Worm (Caenorhabditis elegans) whole organism, L1 larva: ENCODE data around the gene bgal-1.

Source experiments
- C04F5.9 ChIP-seq: sonication (generic microtip); optimal IDR thresholded peaks from 2 replicates; lab custom pipeline; 2016; ENCODE audit warnings: missing genetic modification characterization, missing compliant biosample characterization
- C16A3.4 ChIP-seq: fragments of 150-350 bp; optimal IDR thresholded peaks from 2 replicates; lab custom pipeline; 2014; ENCODE audit warnings: missing biosample characterization, missing genetic modification characterization
- Y116A8C.19 ChIP-seq: sonication (generic microtip); optimal IDR thresholded peaks from 2 replicates; lab custom pipeline; 2016; ENCODE audit warnings: missing compliant biosample characterization, missing genetic modification characterization, borderline replicate concordance
- aha-1 ChIP-seq: fragments of 150-350 bp; optimal IDR thresholded peaks from 2 replicates; lab custom pipeline; 2014; ENCODE audit warnings: missing biosample characterization, missing genetic modification characterization
- alr-1 ChIP-seq: fragments of 200-800 bp; sonication (Bioruptor generic); optimal IDR thresholded peaks from 2 replicates; lab custom pipeline; 2018; ENCODE audit warnings: borderline replicate concordance, mild to moderate bottlenecking, missing genetic modification characterization, missing compliant biosample characterization
- aly-2 ChIP-seq: fragments of 150-350 bp; optimal IDR thresholded peaks from 2 replicates; lab custom pipeline; 2014; ENCODE audit warnings: missing biosample characterization, missing genetic modification characterization
- ceh-63 ChIP-seq: fragments of 200-800 bp; sonication (Bioruptor generic); optimal IDR thresholded peaks from 2 replicates; lab custom pipeline; 2018; ENCODE audit warnings: mild to moderate bottlenecking, missing genetic modification characterization, missing compliant biosample characterization
- ceh-8 ChIP-seq: fragments of 200-800 bp; sonication (Bioruptor generic); optimal IDR thresholded peaks from 2 replicates; lab custom pipeline; 2018; ENCODE audit warnings: mild to moderate bottlenecking, missing genetic modification characterization, moderate library complexity, missing compliant biosample characterization
- ceh-82 ChIP-seq, 3 experiments: fragments of 150-350 bp in 1 of 3; sonication (generic microtip) in 2 of 3; optimal IDR thresholded peaks; 2 replicates each; lab custom pipeline; 2014 to 2017; ENCODE audit warnings: missing biosample characterization in 3 of 3, missing genetic modification characterization in 3 of 3
- ceh-88 ChIP-seq: fragments of 200-800 bp; sonication (Bioruptor generic); IDR thresholded peaks from 2 replicates; pipeline ENCODE4 v1.3.6; 2022; ENCODE audit warnings: missing genetic modification characterization, missing compliant biosample characterization
- ces-1 ChIP-seq: fragments of 150-350 bp; optimal IDR thresholded peaks from 2 replicates; lab custom pipeline; 2014; ENCODE audit warnings: missing biosample characterization, missing genetic modification reagents, missing genetic modification characterization
- dpl-1 ChIP-seq, 3 experiments: fragments of 150-350 bp in 2 of 3; sonication (generic microtip) in 1 of 3; optimal IDR thresholded peaks; 2 replicates each; lab custom pipeline; 2014 to 2017; ENCODE audit warnings: missing biosample characterization in 3 of 3, missing genetic modification characterization in 3 of 3, missing genetic modification reagents in 3 of 3
- dsc-1 ChIP-seq: sonication (generic microtip); optimal IDR thresholded peaks from 2 replicates; lab custom pipeline; 2016; ENCODE audit warnings: mild to moderate bottlenecking, missing genetic modification characterization, missing compliant biosample characterization
- efl-1 ChIP-seq, 4 experiments: fragments of 150-350 bp; optimal IDR thresholded peaks in 3 of 4; peaks in 1 of 4; 1 replicate in 1 of 4; 2 replicates in 3 of 4; lab custom pipeline; 2014; ENCODE audit warnings: missing biosample characterization in 2 of 4, missing genetic modification characterization in 2 of 4, missing genetic modification reagents in 2 of 4
- efl-3 ChIP-seq: fragments of 200-800 bp; sonication (Bioruptor generic); optimal IDR thresholded peaks from 2 replicates; lab custom pipeline; 2018; ENCODE audit warnings: mild to moderate bottlenecking, missing genetic modification characterization, missing compliant biosample characterization
- egl-27 ChIP-seq, 2 experiments: fragments of 150-350 bp in 1 of 2; sonication (generic microtip); optimal IDR thresholded peaks; 3 replicates each; lab custom pipeline; 2017 to 2018; ENCODE audit warnings: missing biosample characterization in 2 of 2, missing genetic modification characterization in 2 of 2, missing genetic modification reagents in 2 of 2
- fkh-10 ChIP-seq: sonication (generic microtip); optimal IDR thresholded peaks from 2 replicates; lab custom pipeline; 2017; ENCODE audit warnings: missing biosample characterization, missing genetic modification reagents, missing genetic modification characterization
- fkh-4 ChIP-seq: sonication (generic microtip); optimal IDR thresholded peaks from 2 replicates; lab custom pipeline; 2016; ENCODE audit warnings: missing compliant biosample characterization, missing genetic modification characterization, borderline replicate concordance
- fkh-8 ChIP-seq: sonication (generic microtip); optimal IDR thresholded peaks from 2 replicates; lab custom pipeline; 2016; ENCODE audit warnings: mild to moderate bottlenecking, missing genetic modification characterization, missing compliant biosample characterization
- hlh-17 ChIP-seq: fragments of 200-800 bp; sonication (Bioruptor generic); optimal IDR thresholded peaks from 2 replicates; lab custom pipeline; 2018; ENCODE audit warnings: missing genetic modification characterization, mild to moderate bottlenecking, missing compliant biosample characterization, moderate library complexity, borderline replicate concordance
- hpl-2 ChIP-seq: fragments of 150-350 bp; optimal IDR thresholded peaks from 2 replicates; lab custom pipeline; 2014; ENCODE audit warnings: missing biosample characterization, missing genetic modification reagents, missing genetic modification characterization
- jun-1 ChIP-seq: fragments of 150-350 bp; optimal IDR thresholded peaks from 2 replicates; lab custom pipeline; 2014; ENCODE audit warnings: missing biosample characterization, missing genetic modification reagents, missing genetic modification characterization
- lin-13 ChIP-seq: fragments of 150-350 bp; optimal IDR thresholded peaks from 2 replicates; lab custom pipeline; 2014; ENCODE audit warnings: missing biosample characterization, missing genetic modification reagents, missing genetic modification characterization
- lin-14 ChIP-seq: fragments of 200-800 bp; sonication (Bioruptor generic); optimal IDR thresholded peaks from 2 replicates; lab custom pipeline; 2018; ENCODE audit warnings: mild to moderate bottlenecking, missing genetic modification characterization, moderate library complexity, missing compliant biosample characterization
- lin-35 ChIP-seq, 2 experiments: fragments of 150-350 bp; optimal IDR thresholded peaks; 2 replicates each; lab custom pipeline; 2014; ENCODE audit warnings: missing biosample characterization in 2 of 2, missing genetic modification characterization in 2 of 2, missing genetic modification reagents in 2 of 2
- lin-39 ChIP-seq: fragments of 150-350 bp; optimal IDR thresholded peaks from 2 replicates; lab custom pipeline; 2014; ENCODE audit warnings: missing biosample characterization, missing genetic modification reagents, missing genetic modification characterization
- lir-3 ChIP-seq: sonication (generic microtip); optimal IDR thresholded peaks from 2 replicates; lab custom pipeline; 2016; ENCODE audit warnings: mild to moderate bottlenecking, missing genetic modification characterization, moderate library complexity, missing compliant biosample characterization; ENCODE audit not compliant: poor library complexity
- mdl-1 ChIP-seq, 2 experiments: fragments of 150-350 bp; optimal IDR thresholded peaks; 2 replicates each; lab custom pipeline; 2014 to 2017; ENCODE audit warnings: missing biosample characterization in 2 of 2, missing genetic modification characterization in 2 of 2, inconsistent platforms in 1 of 2
- mep-1 ChIP-seq: fragments of 150-350 bp; optimal IDR thresholded peaks from 2 replicates; lab custom pipeline; 2014; ENCODE audit warnings: missing biosample characterization, missing genetic modification characterization
- nhr-12 ChIP-seq: sonication (generic microtip); optimal IDR thresholded peaks from 2 replicates; lab custom pipeline; 2017; ENCODE audit warnings: missing biosample characterization, missing genetic modification characterization
- nhr-19 ChIP-seq: fragments of 200-800 bp; sonication (Bioruptor generic); conservative IDR thresholded peaks from 2 replicates; pipeline ENCODE4 v1.3.6; 2022; ENCODE audit warnings: missing genetic modification characterization, missing compliant biosample characterization
- nhr-20 ChIP-seq: sonication (generic microtip); optimal IDR thresholded peaks from 2 replicates; lab custom pipeline; 2016; ENCODE audit warnings: mild to moderate bottlenecking, missing genetic modification characterization, missing compliant biosample characterization
- nhr-237 ChIP-seq: fragments of 150-350 bp; optimal IDR thresholded peaks from 2 replicates; lab custom pipeline; 2014; ENCODE audit warnings: missing biosample characterization, missing genetic modification characterization
- nhr-47 ChIP-seq: sonication (generic microtip); optimal IDR thresholded peaks from 2 replicates; lab custom pipeline; 2016; ENCODE audit warnings: mild to moderate bottlenecking, missing genetic modification characterization, moderate library complexity, missing compliant biosample characterization
- nhr-71 ChIP-seq: sonication (generic microtip); optimal IDR thresholded peaks from 2 replicates; lab custom pipeline; 2016; ENCODE audit warnings: mild to moderate bottlenecking, missing genetic modification characterization, moderate library complexity, missing compliant biosample characterization
- nhr-84 ChIP-seq: sonication (generic microtip); optimal IDR thresholded peaks from 2 replicates; lab custom pipeline; 2017; ENCODE audit warnings: missing biosample characterization, missing genetic modification characterization
- nhr-85 ChIP-seq: sonication (generic microtip); peaks from one replicate; lab custom pipeline; 2016; ENCODE audit warnings: missing genetic modification characterization, inconsistent platforms, missing compliant biosample characterization
- nhr-90 ChIP-seq: sonication (generic microtip); optimal IDR thresholded peaks from 2 replicates; lab custom pipeline; 2016; ENCODE audit warnings: mild to moderate bottlenecking, missing genetic modification characterization, missing compliant biosample characterization; ENCODE audit not compliant: poor library complexity
- pax-3 ChIP-seq: fragments of 200-800 bp; sonication (Bioruptor generic); optimal IDR thresholded peaks from 2 replicates; lab custom pipeline; 2018; ENCODE audit warnings: mild to moderate bottlenecking, missing genetic modification characterization, moderate library complexity, missing compliant biosample characterization
- pqm-1 ChIP-seq: sonication (generic microtip); optimal IDR thresholded peaks from 3 replicates; lab custom pipeline; 2017; ENCODE audit warnings: missing biosample characterization, missing genetic modification characterization
- rnt-1 ChIP-seq: sonication (generic microtip); optimal IDR thresholded peaks from 2 replicates; lab custom pipeline; 2016; ENCODE audit warnings: mild to moderate bottlenecking, missing genetic modification characterization, moderate library complexity, missing compliant biosample characterization
- snu-23 ChIP-seq: sonication (generic microtip); optimal IDR thresholded peaks from 2 replicates; lab custom pipeline; 2016; ENCODE audit warnings: missing genetic modification characterization, missing compliant biosample characterization
- sptf-1 ChIP-seq: fragments of 150-350 bp; optimal IDR thresholded peaks from 2 replicates; lab custom pipeline; 2014; ENCODE audit warnings: missing biosample characterization, missing genetic modification characterization
- sup-37 ChIP-seq: fragments of 200-800 bp; sonication (Bioruptor generic); optimal IDR thresholded peaks from 2 replicates; lab custom pipeline; 2018; ENCODE audit warnings: mild to moderate bottlenecking, missing genetic modification characterization, missing compliant biosample characterization
- tbx-2 ChIP-seq: sonication (generic microtip); optimal IDR thresholded peaks from 2 replicates; lab custom pipeline; 2016; ENCODE audit warnings: missing genetic modification characterization, missing compliant biosample characterization
- unc-30 ChIP-seq: sonication (generic microtip); optimal IDR thresholded peaks from 2 replicates; lab custom pipeline; 2017; ENCODE audit warnings: missing biosample characterization, missing genetic modification characterization
- unc-86 ChIP-seq: sonication (generic microtip); optimal IDR thresholded peaks from 2 replicates; lab custom pipeline; 2016; ENCODE audit warnings: missing genetic modification characterization, missing compliant biosample characterization
- unc-98 ChIP-seq: fragments of 200-800 bp; sonication (Bioruptor generic); IDR thresholded peaks from 2 replicates; pipeline ENCODE4 v1.3.6; 2022; ENCODE audit warnings: missing genetic modification characterization, missing compliant biosample characterization
- vab-15 ChIP-seq: sonication (generic microtip); optimal IDR thresholded peaks from 2 replicates; lab custom pipeline; 2017; ENCODE audit warnings: missing genotype, mild to moderate bottlenecking, missing genetic modification characterization, missing compliant biosample characterization
- zag-1 ChIP-seq: fragments of 150-350 bp; optimal IDR thresholded peaks from 2 replicates; lab custom pipeline; 2014; ENCODE audit warnings: missing biosample characterization, missing genetic modification characterization
- ztf-4 ChIP-seq: fragments of 150-350 bp; optimal IDR thresholded peaks from 2 replicates; lab custom pipeline; 2014; ENCODE audit warnings: missing biosample characterization, missing genetic modification characterization

The bgal-1 gene

DNA sequence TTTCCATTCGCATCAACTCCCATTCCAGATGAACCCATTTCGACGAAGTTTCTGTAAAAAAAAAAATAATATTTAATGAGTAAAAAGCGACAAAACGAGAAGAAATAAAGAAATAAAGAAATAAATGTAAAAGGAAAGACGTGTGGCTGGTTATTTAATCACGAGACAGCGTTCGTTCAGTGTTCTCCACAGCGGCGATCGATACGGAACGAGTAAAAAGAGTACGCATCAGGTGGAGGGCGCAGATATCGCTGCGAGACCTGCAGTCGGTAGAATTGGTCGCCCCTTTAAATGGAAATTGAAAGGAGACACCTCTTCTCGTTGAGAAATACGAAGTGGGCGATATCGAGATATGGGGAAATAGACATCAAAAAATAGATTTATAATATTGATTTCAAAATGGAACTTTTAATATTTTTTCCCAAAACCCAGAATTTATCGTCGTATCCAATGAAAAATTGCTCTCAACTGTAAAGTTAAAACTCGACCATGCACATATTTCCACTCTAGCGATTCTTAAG lies 2.9 kb upstream of the bgal-1 start, which contains the start of gene pqn-70:
pqn-70 (minus strand) TSS at position 51 of the 521 bp plus-strand sequence.
- no peak for TF ChIP-seq pqm-1 (tag; lab: Kevin White, UChicago)
- TF ChIP-seq egl-27 (tag; optimal IDR thresholded peaks at IDR 0.05; lab: Kevin White, UChicago) = no peak
- TF ChIP-seq efl-3 (GFP tag; lab: Kevin White, UChicago) = no peak
- TF ChIP-seq fkh-10 (GFP tag; lab: Kevin White, UChicago) = peak; percentile 37
- no peak for TF ChIP-seq aha-1 (tag; lab: Kevin White, UChicago)
- TF ChIP-seq ceh-88 (GFP tag; lab: Robert Waterston, UW) = peak; percentile 40; the same call in 1 of the 2 replicates
- TF ChIP-seq ztf-4 (tag; lab: Kevin White, UChicago) = peak; percentile 75
- peak; percentile 61 for TF ChIP-seq pax-3 (tag; lab: Kevin White, UChicago)
- peak; percentile 39 for TF ChIP-seq nhr-237 (tag; lab: Kevin White, UChicago)
- peak; percentile 79 for TF ChIP-seq nhr-90 (tag; lab: Kevin White, UChicago)
- peak; percentile 90 for TF ChIP-seq nhr-20 (tag; lab: Kevin White, UChicago)
- TF ChIP-seq unc-86 (tag; lab: Kevin White, UChicago) = peak; percentile 80
- peak; percentile 93 for TF ChIP-seq mep-1 (tag; lab: Kevin White, UChicago)
- TF ChIP-seq nhr-71 (tag; lab: Kevin White, UChicago) = peak; percentile 91
- peak; percentile 25 for TF ChIP-seq aly-2
- peak; percentile 9 for TF ChIP-seq C04F5.9
- no peak for TF ChIP-seq ces-1 (GFP tag; lab: Kevin White, UChicago)
- peak; percentile 64 for TF ChIP-seq jun-1 (tag; lab: Kevin White, UChicago)
- TF ChIP-seq snu-23 = peak; percentile 91
- no peak for TF ChIP-seq fkh-4 (tag; lab: Kevin White, UChicago)
- TF ChIP-seq sup-37 (GFP tag; lab: Kevin White, UChicago) = no peak
- peak; percentile 74 for TF ChIP-seq fkh-8
- TF ChIP-seq unc-98 (GFP tag; lab: Robert Waterston, UW) = no peak
- no peak for TF ChIP-seq Y116A8C.19 (tag; lab: Kevin White, UChicago)
- peak; percentile 83 for TF ChIP-seq nhr-19 (GFP tag; lab: Robert Waterston, UW)
- no peak for TF ChIP-seq vab-15
- TF ChIP-seq mdl-1 (tag; optimal IDR thresholded peaks at IDR 0.05; lab: Kevin White, UChicago) = peak in 1 of 2 experiments; percentile 78
- TF ChIP-seq nhr-85 (tag; lab: Kevin White, UChicago) = peak; percentile 90
- no peak for TF ChIP-seq hlh-17 (GFP tag; lab: Kevin White, UChicago)
- peak; percentile 87 to 98 (median 90) for TF ChIP-seq ceh-82 (tag; optimal IDR thresholded peaks at IDR 0.05; lab: Kevin White, UChicago)
- TF ChIP-seq dsc-1 (tag; lab: Kevin White, UChicago) = peak; percentile 66
- peak; percentile 86 for TF ChIP-seq tbx-2 (tag; lab: Kevin White, UChicago)
- peak; percentile 74 for TF ChIP-seq lir-3 (tag; lab: Kevin White, UChicago)
- TF ChIP-seq rnt-1 (tag; lab: Kevin White, UChicago) = peak; percentile 84
- no peak for TF ChIP-seq sptf-1 (tag; lab: Kevin White, UChicago)
- TF ChIP-seq nhr-84 = no peak
- no peak for TF ChIP-seq alr-1 (tag; lab: Kevin White, UChicago)
- TF ChIP-seq ceh-8 (GFP tag; lab: Kevin White, UChicago) = no peak
- no peak for TF ChIP-seq zag-1
- TF ChIP-seq ceh-63 = no peak
- peak; percentile 41 to 75 (median 69) for TF ChIP-seq dpl-1 (GFP tag; optimal IDR thresholded peaks at IDR 0.05; lab: Kevin White, UChicago)
- TF ChIP-seq lin-14 (GFP tag; lab: Kevin White, UChicago) = peak; percentile 97
- TF ChIP-seq unc-30 (tag; lab: Kevin White, UChicago) = no peak
- TF ChIP-seq hpl-2 = peak; percentile 45
- TF ChIP-seq efl-1 (optimal IDR thresholded peaks at IDR 0.05; lab: Kevin White, UChicago) = peak; percentile 81 to 89
- peak; percentile 68 to 97 for TF ChIP-seq efl-1 (GFP tag; optimal IDR thresholded peaks at IDR 0.05 in 1 of 2; lab: Kevin White, UChicago)
- TF ChIP-seq nhr-12 (tag; lab: Kevin White, UChicago) = no peak
- peak; percentile 23 for TF ChIP-seq lin-39 (tag; lab: Kevin White, UChicago)
- peak; percentile 68 for TF ChIP-seq lin-13 (GFP tag; lab: Kevin White, UChicago)
- TF ChIP-seq lin-35 (GFP tag; optimal IDR thresholded peaks at IDR 0.05; lab: Kevin White, UChicago) = peak; percentile 79 to 88
- peak; percentile 80 for TF ChIP-seq C16A3.4 (tag; lab: Kevin White, UChicago)
- peak; percentile 88 for TF ChIP-seq nhr-47 (tag; lab: Kevin White, UChicago)
